Worm (Caenorhabditis elegans) whole organism, young adult: Measurements from ENCODE around the gene spin-2.
A peak's percentile ranks its signal among the peaks of the same experiment; 100 is the strongest.

Source experiments
- B0261.1 ChIP-seq: sonication (generic microtip); optimal IDR thresholded peaks from 2 replicates; lab custom pipeline; 2016; ENCODE audit warnings: mild to moderate bottlenecking, missing genetic modification characterization, moderate library complexity, missing compliant biosample characterization
- C06A6.2 ChIP-seq: fragments of 200-800 bp; sonication (Bioruptor generic); conservative IDR thresholded peaks from 2 replicates; pipeline ENCODE4 v1.3.6; 2022; ENCODE audit warnings: missing genetic modification characterization, missing compliant biosample characterization
- F22D6.2 ChIP-seq: sonication (generic microtip); optimal IDR thresholded peaks from 2 replicates; lab custom pipeline; 2016; ENCODE audit warnings: mild to moderate bottlenecking, missing genetic modification characterization, missing compliant biosample characterization
- F57A8.1 ChIP-seq: fragments of 200-800 bp; sonication (Bioruptor generic); optimal IDR thresholded peaks from 2 replicates; lab custom pipeline; 2018; ENCODE audit warnings: mild to moderate bottlenecking, missing genetic modification characterization, moderate library complexity, missing compliant biosample characterization
- F57C9.4 ChIP-seq: sonication (generic microtip); optimal IDR thresholded peaks from 2 replicates; lab custom pipeline; 2017; ENCODE audit warnings: mild to moderate bottlenecking, missing genetic modification characterization, missing compliant biosample characterization
- T26A5.8 ChIP-seq: sonication (generic microtip); optimal IDR thresholded peaks from 2 replicates; lab custom pipeline; 2016; ENCODE audit warnings: missing genetic modification characterization, missing compliant biosample characterization
- attf-5 ChIP-seq: fragments of 200-800 bp; sonication (Bioruptor generic); optimal IDR thresholded peaks from 2 replicates; lab custom pipeline; 2018; ENCODE audit warnings: mild to moderate bottlenecking, missing genetic modification characterization, missing compliant biosample characterization
- bed-1 ChIP-seq: fragments of 200-800 bp; sonication (Bioruptor generic); IDR thresholded peaks from 2 replicates; pipeline ENCODE4 v1.3.6; 2022; ENCODE audit warnings: missing genetic modification reagents, missing genetic modification characterization, missing compliant biosample characterization
- cebp-2 ChIP-seq: fragments of 200-800 bp; sonication (Bioruptor generic); IDR thresholded peaks from 2 replicates; pipeline ENCODE4 v1.3.6; 2022; ENCODE audit warnings: missing genetic modification characterization, missing compliant biosample characterization
- ceh-79 ChIP-seq: sonication (generic microtip); optimal IDR thresholded peaks from 2 replicates; lab custom pipeline; 2017; ENCODE audit warnings: mild to moderate bottlenecking, missing genetic modification characterization, missing compliant biosample characterization
- chd-7 ChIP-seq: sonication (generic microtip); optimal IDR thresholded peaks from 2 replicates; lab custom pipeline; 2016; ENCODE audit warnings: mild to moderate bottlenecking, missing genetic modification characterization, moderate library complexity, missing compliant biosample characterization
- efl-1 ChIP-seq: fragments of 150-350 bp; optimal IDR thresholded peaks from 2 replicates; lab custom pipeline; 2014; ENCODE audit warnings: missing biosample characterization, missing genetic modification reagents, missing genetic modification characterization
- egrh-3 ChIP-seq: fragments of 200-800 bp; sonication (Bioruptor generic); IDR thresholded peaks from 2 replicates; pipeline ENCODE4 v1.3.6; 2022; ENCODE audit warnings: missing genetic modification reagents, missing genetic modification characterization, missing compliant biosample characterization
- gei-17 ChIP-seq: fragments of 200-800 bp; sonication (Bioruptor generic); optimal IDR thresholded peaks from 2 replicates; lab custom pipeline; 2018; ENCODE audit warnings: mild to moderate bottlenecking, missing genetic modification characterization, missing compliant biosample characterization
- hmg-20 ChIP-seq: fragments of 200-800 bp; sonication (Bioruptor generic); IDR thresholded peaks from 2 replicates; pipeline ENCODE4 v1.3.6; 2022; ENCODE audit warnings: missing genetic modification reagents, missing genetic modification characterization, missing compliant biosample characterization
- let-607 ChIP-seq, 2 experiments: fragments of 200-800 bp in 1 of 2; sonication (Bioruptor generic) in 1 of 2; sonication (generic microtip) in 1 of 2; optimal IDR thresholded peaks; 2 replicates each; lab custom pipeline; 2016 to 2018; ENCODE audit warnings: mild to moderate bottlenecking in 2 of 2, missing compliant biosample characterization in 2 of 2, missing genetic modification characterization in 2 of 2, moderate library complexity in 2 of 2, missing genotype in 1 of 2
- lin-40 ChIP-seq: sonication (generic microtip); optimal IDR thresholded peaks from 2 replicates; lab custom pipeline; 2016; ENCODE audit warnings: missing genetic modification characterization, mild to moderate bottlenecking, missing compliant biosample characterization, missing genotype, missing genetic modification reagents
- lir-1 ChIP-seq: fragments of 200-800 bp; sonication (Bioruptor generic); conservative IDR thresholded peaks from 2 replicates; pipeline ENCODE4 v1.3.6; 2022; ENCODE audit warnings: missing genetic modification reagents, missing genetic modification characterization, missing compliant biosample characterization
- madf-10 ChIP-seq: sonication (generic microtip); optimal IDR thresholded peaks from 2 replicates; lab custom pipeline; 2016; ENCODE audit warnings: mild to moderate bottlenecking, missing genetic modification characterization, missing compliant biosample characterization
- madf-6 ChIP-seq: fragments of 200-800 bp; sonication (Bioruptor generic); IDR thresholded peaks from 2 replicates; pipeline ENCODE4 v1.3.6; 2022; ENCODE audit warnings: missing genetic modification reagents, missing genetic modification characterization, missing compliant biosample characterization
- madf-8 ChIP-seq: fragments of 200-800 bp; sonication (Bioruptor generic); conservative IDR thresholded peaks from 2 replicates; pipeline ENCODE4 v1.3.6; 2022; ENCODE audit warnings: missing genetic modification reagents, missing genetic modification characterization, missing compliant biosample characterization
- nfya-1 ChIP-seq: sonication (generic microtip); optimal IDR thresholded peaks from 2 replicates; lab custom pipeline; 2017; ENCODE audit warnings: antibody characterized with exemption, missing compliant biosample characterization, missing genetic modification characterization, borderline replicate concordance; ENCODE audit not compliant: insufficient read depth
- nfyb-1 ChIP-seq: fragments of 200-800 bp; sonication (Bioruptor generic); IDR thresholded peaks from 2 replicates; pipeline ENCODE4 v1.3.6; 2022; ENCODE audit warnings: missing genetic modification reagents, missing genetic modification characterization, missing compliant biosample characterization
- nhr-80 ChIP-seq: sonication (generic microtip); optimal IDR thresholded peaks from 2 replicates; lab custom pipeline; 2016; ENCODE audit warnings: missing genetic modification characterization, missing compliant biosample characterization
- pbrm-1 ChIP-seq: fragments of 200-800 bp; sonication (Bioruptor generic); IDR thresholded peaks from 2 replicates; pipeline ENCODE4 v1.3.6; 2022; ENCODE audit warnings: missing genetic modification reagents, missing genetic modification characterization, missing compliant biosample characterization
- rpc-1 ChIP-seq, 2 experiments: fragments of 150-350 bp in 1 of 2; sonication (generic microtip) in 1 of 2; optimal IDR thresholded peaks; 2 replicates each; lab custom pipeline; 2014 to 2018; ENCODE audit warnings: missing biosample characterization in 1 of 2, missing genetic modification characterization in 1 of 2, missing genetic modification reagents in 1 of 2, missing genotype in 1 of 2
- snpc-4 ChIP-seq, 5 experiments: fragments of 150-350 bp in 1 of 5; sonication (generic microtip) in 4 of 5; optimal IDR thresholded peaks; 2 replicates each; lab custom pipeline; 2014 to 2018; ENCODE audit warnings: missing genetic modification characterization in 5 of 5, missing biosample characterization in 3 of 5, antibody characterized with exemption in 2 of 5, mild to moderate bottlenecking in 2 of 5, missing compliant biosample characterization in 2 of 5, missing genotype in 2 of 5, moderate library complexity in 2 of 5, missing genetic modification reagents in 1 of 5
- somi-1 ChIP-seq: fragments of 200-800 bp; sonication (Bioruptor generic); optimal IDR thresholded peaks from 2 replicates; lab custom pipeline; 2018; ENCODE audit warnings: mild to moderate bottlenecking, missing genetic modification characterization, missing compliant biosample characterization
- tbp1 ChIP-seq: fragments of 200-800 bp; sonication (Bioruptor generic); optimal IDR thresholded peaks from 2 replicates; lab custom pipeline; 2018; ENCODE audit warnings: mild to moderate bottlenecking, missing genetic modification characterization, missing compliant biosample characterization
- tlf-1 ChIP-seq: fragments of 200-800 bp; sonication (Bioruptor generic); optimal IDR thresholded peaks from 2 replicates; lab custom pipeline; 2018; ENCODE audit warnings: mild to moderate bottlenecking, missing genetic modification characterization, missing compliant biosample characterization
- xnd-1 ChIP-seq: sonication (generic microtip); optimal IDR thresholded peaks from 2 replicates; lab custom pipeline; 2016; ENCODE audit warnings: missing genotype, missing genetic modification reagents, missing genetic modification characterization, missing compliant biosample characterization

The spin-2 gene

ce11 chrIV:13100415-13100814, 13.6 kb downstream of the spin-2 start, which contains the start of gene fask-1:
fask-1 (plus strand) TSS chrIV:13100715.
- TF ChIP-seq somi-1 (GFP tag; lab: Kevin White, UChicago) (no peak), F57A8.1 (GFP tag; lab: Kevin White, UChicago) (no peak), lir-1 (no peak), tbp1 (GFP tag; lab: Kevin White, UChicago) (no peak), madf-10 (tag; lab: Kevin White, UChicago) (no peak), T26A5.8 (tag; lab: Kevin White, UChicago) (no peak), gei-17 (GFP tag; lab: Kevin White, UChicago) (no peak), snpc-4 (GFP tag; optimal IDR thresholded peaks at IDR 0.05; lab: Kevin White, UChicago) (no peak), snpc-4 (tag; optimal IDR thresholded peaks at IDR 0.05; lab: Kevin White, UChicago) (no peak), efl-1 (GFP tag; lab: Kevin White, UChicago) (no peak), chd-7 (no peak), C06A6.2 (GFP tag; lab: Robert Waterston, UW) (no peak)

ce11 chrIV:13104900-13105299, 18.1 kb downstream of the spin-2 start, which contains the start of gene rde-11:
rde-11 (plus strand) TSS chrIV:13105200.
- TF ChIP-seq nfyb-1 (GFP tag; lab: Robert Waterston, UW) (no peak), hmg-20 (no peak), madf-6 (GFP tag; lab: Robert Waterston, UW) (peak; percentile 63), tbp1 (GFP tag; lab: Kevin White, UChicago) (no peak), efl-1 (GFP tag; lab: Kevin White, UChicago) (peak; percentile 44), xnd-1 (peak; percentile 49), bed-1 (GFP tag; lab: Robert Waterston, UW) (no peak)

- TF ChIP-seq ceh-79 (tag; lab: Kevin White, UChicago), result no peak
Observed at ce11 chrIV:13107359-13107758, 20.6 kb downstream of the spin-2 start, which contains the start of gene B0564.2. B0564.2 (plus strand) TSS chrIV:13107659.

DNA sequence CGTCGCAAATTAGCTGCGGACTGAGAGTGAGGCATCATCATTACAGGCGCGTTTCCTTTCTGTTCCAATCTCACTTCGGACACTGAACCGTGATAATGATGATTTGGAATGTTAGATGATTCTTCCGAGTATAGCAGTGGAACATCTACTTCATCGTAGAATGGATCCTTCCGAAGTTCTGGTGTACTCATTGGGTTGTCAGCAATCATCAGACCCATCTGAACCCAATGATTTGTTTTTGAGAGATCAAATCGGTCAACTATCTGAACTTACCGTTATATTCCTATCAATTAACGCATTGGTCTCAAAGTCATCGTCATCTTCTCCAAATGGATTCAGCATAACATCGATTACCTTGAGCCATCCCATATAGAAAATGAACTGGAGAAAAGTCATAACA, 21.6 kb downstream of the spin-2 start:
- TF ChIP-seq attf-5 (no peak), F57A8.1 (GFP tag; lab: Kevin White, UChicago) (no peak), madf-8 (GFP tag; lab: Robert Waterston, UW) (no peak), F57C9.4 (tag; lab: Kevin White, UChicago) (no peak), tbp1 (GFP tag; lab: Kevin White, UChicago) (no peak), snpc-4 (GFP tag; optimal IDR thresholded peaks at IDR 0.05; lab: Kevin White, UChicago) (no peak), snpc-4 (tag; optimal IDR thresholded peaks at IDR 0.05; lab: Kevin White, UChicago) (no peak), tlf-1 (GFP tag; lab: Kevin White, UChicago) (no peak), pbrm-1 (GFP tag; lab: Robert Waterston, UW) (no peak), madf-6 (GFP tag; lab: Robert Waterston, UW) (no peak), cebp-2 (GFP tag; lab: Robert Waterston, UW) (no peak), egrh-3 (GFP tag; lab: Robert Waterston, UW) (no peak), B0261.1 (no peak), nfya-1 (no peak), rpc-1 (optimal IDR thresholded peaks at IDR 0.05; lab: Kevin White, UChicago) (no peak), rpc-1 (tag; optimal IDR thresholded peaks at IDR 0.05; lab: Kevin White, UChicago) (no peak), let-607 (tag; optimal IDR thresholded peaks at IDR 0.05; lab: Kevin White, UChicago) (no peak), nhr-80 (tag; lab: Kevin White, UChicago) (no peak)

- TF ChIP-seq lin-40 (tag; lab: Kevin White, UChicago) (peak; percentile 24), F22D6.2 (tag; lab: Kevin White, UChicago) (no peak)
Observed at ce11 chrIV:13109751-13110150, 22.9 kb downstream of the spin-2 start, which contains the start of gene best-1. best-1 (minus strand) TSS chrIV:13109779.
